Worm (Caenorhabditis elegans): Measurements from ENCODE around the gene ucr-2.3.

The ucr-2.3 gene

ce11 chrIII:919322-919721 is 39.7 kb downstream of the ucr-2.3 start, which contains the start of gene F23H11.7:
F23H11.7 (minus strand) TSS chrIII:919422.
- TF ChIP-seq aly-1 (tag; optimal IDR thresholded peaks at IDR 0.05) (no peak), ceh-36 (tag; optimal IDR thresholded peaks at IDR 0.05) (no peak), hnd-1 (tag; optimal IDR thresholded peaks at IDR 0.05) (no peak), hmg-4 (GFP tag; optimal IDR thresholded peaks at IDR 0.05) (no peak), tbx-11 (GFP tag; IDR thresholded peaks at IDR 0.05) (no peak), scrt-1 (GFP tag; IDR thresholded peaks at IDR 0.05) (no peak), ama-1 (optimal IDR thresholded peaks at IDR 0.05) (no peak), F13C5.2 (tag; optimal IDR thresholded peaks at IDR 0.05) (no peak), tra-4 (tag; optimal IDR thresholded peaks at IDR 0.05) (no peak), ets-7 (tag; optimal IDR thresholded peaks at IDR 0.05) (no peak), tbx-37 (GFP tag; conservative IDR thresholded peaks at IDR 0.05) (no peak), pes-1 (GFP tag; IDR thresholded peaks at IDR 0.05) (no peak), B0310.2 (tag; optimal IDR thresholded peaks at IDR 0.05) (no peak), ceh-13 (GFP tag; optimal IDR thresholded peaks at IDR 0.05) (no peak), hmbx-1 (tag; optimal IDR thresholded peaks at IDR 0.05) (no peak)

- TF ChIP-seq hnd-1 (tag; optimal IDR thresholded peaks at IDR 0.05) (no peak), tbx-11 (GFP tag; IDR thresholded peaks at IDR 0.05) (no peak), B0310.2 (tag; optimal IDR thresholded peaks at IDR 0.05) (no peak), scrt-1 (GFP tag; IDR thresholded peaks at IDR 0.05) (no peak), aly-1 (tag; optimal IDR thresholded peaks at IDR 0.05) (no peak), ceh-36 (tag; optimal IDR thresholded peaks at IDR 0.05) (no peak), sea-1 (GFP tag; conservative IDR thresholded peaks at IDR 0.05) (no peak), pes-1 (GFP tag; IDR thresholded peaks at IDR 0.05) (no peak), tra-4 (tag; optimal IDR thresholded peaks at IDR 0.05) (no peak), F13C5.2 (tag; optimal IDR thresholded peaks at IDR 0.05) (no peak), hmg-4 (GFP tag; optimal IDR thresholded peaks at IDR 0.05) (no peak), tbx-37 (GFP tag; conservative IDR thresholded peaks at IDR 0.05) (no peak), ceh-13 (GFP tag; optimal IDR thresholded peaks at IDR 0.05) (no peak)
Measured at ce11 chrIII:926216-926615, 46.6 kb downstream of the ucr-2.3 start, which contains the start of gene pef-1. pef-1 (minus strand) TSS chrIII:926316.

Measured in whole organism, early embryonic.